7 worm cellular contexts compared by ENCODE assay signal in genomic region chrIII:9272107-9272506, ce11.
TF ChIP-seq lines count a peak whose summit lies in the region.

No protein-coding gene starts in this region.

TF ChIP-seq in whole organism, L1 larva, 84 proteins besides CTCF, POLR2A, EP300 and RAD21:
- TF ChIP-seq lin-14 (GFP tag; optimal IDR thresholded peaks at IDR 0.05; lab: Kevin White, UChicago) = peak; percentile 61
- no peak for TF ChIP-seq nhr-90 (tag; optimal IDR thresholded peaks at IDR 0.05; lab: Kevin White, UChicago; ENCODE audit: poor library complexity)
- TF ChIP-seq ceh-82 (tag; optimal IDR thresholded peaks at IDR 0.05; lab: Kevin White, UChicago) = peak in 2 of 3 experiments; percentile 10 to 28
TF ChIP-seq in whole organism, L1 larva: peak in this region for 2.

TF ChIP-seq in whole organism, L2 larva, 48 proteins besides CTCF, POLR2A, EP300 and RAD21 (continues in another document):
- TF ChIP-seq nhr-25 (tag; optimal IDR thresholded peaks at IDR 0.05; lab: Kevin White, UChicago) (no peak), ama-1 (optimal IDR thresholded peaks at IDR 0.05; lab: Kevin White, UChicago) (no peak), ZK546.5 (tag; optimal IDR thresholded peaks at IDR 0.05; lab: Kevin White, UChicago) (no peak), lsy-2 (tag; optimal IDR thresholded peaks at IDR 0.05; lab: Kevin White, UChicago) (peak in 1 of 2 experiments; percentile 16), aly-2 (tag; optimal IDR thresholded peaks at IDR 0.05; lab: Kevin White, UChicago) (no peak), nhr-129 (tag; optimal IDR thresholded peaks at IDR 0.05; lab: Kevin White, UChicago) (no peak), mdl-1 (tag; optimal IDR thresholded peaks at IDR 0.05; lab: Kevin White, UChicago) (no peak), ztf-1 (GFP tag; conservative IDR thresholded peaks at IDR 0.05; lab: Robert Waterston, UW) (no peak), ceh-82 (tag; optimal IDR thresholded peaks at IDR 0.05; lab: Kevin White, UChicago) (no peak), alr-1 (tag; optimal IDR thresholded peaks at IDR 0.05; lab: Kevin White, UChicago) (no peak), lin-39 (tag; optimal IDR thresholded peaks at IDR 0.05; lab: Kevin White, UChicago) (no peak), gmeb-1 (tag; optimal IDR thresholded peaks at IDR 0.05; lab: Kevin White, UChicago) (no peak), nhr-6 (tag; optimal IDR thresholded peaks at IDR 0.05; lab: Kevin White, UChicago) (no peak), R02D3.7 (tag; optimal IDR thresholded peaks at IDR 0.05; lab: Kevin White, UChicago) (no peak), lin-11 (tag; optimal IDR thresholded peaks at IDR 0.05; lab: Kevin White, UChicago) (no peak)

TF ChIP-seq in whole organism, L3 larva, 47 proteins besides CTCF, POLR2A, EP300 and RAD21 (continues in another document):
- TF ChIP-seq lin-39 (tag; optimal IDR thresholded peaks at IDR 0.05; lab: Kevin White, UChicago) (peak; percentile 51), ZK546.5 (tag; optimal IDR thresholded peaks at IDR 0.05; lab: Kevin White, UChicago) (no peak), ztf-4 (tag; optimal IDR thresholded peaks at IDR 0.05; lab: Kevin White, UChicago) (no peak), egl-5 (tag; optimal IDR thresholded peaks at IDR 0.05; lab: Kevin White, UChicago) (peak; percentile 54), jun-1 (tag; optimal IDR thresholded peaks at IDR 0.05; lab: Kevin White, UChicago) (no peak), ama-1 (optimal IDR thresholded peaks at IDR 0.05; lab: Kevin White, UChicago) (no peak), pqm-1 (tag; optimal IDR thresholded peaks at IDR 0.05; lab: Kevin White, UChicago) (no peak), mml-1 (tag; optimal IDR thresholded peaks at IDR 0.05; lab: Kevin White, UChicago) (no peak), egl-27 (tag; optimal IDR thresholded peaks at IDR 0.05; lab: Kevin White, UChicago) (no peak), ztf-11 (tag; optimal IDR thresholded peaks at IDR 0.05; lab: Kevin White, UChicago) (no peak), sea-2 (GFP tag; optimal IDR thresholded peaks at IDR 0.05; lab: Kevin White, UChicago) (peak; percentile 10), lin-15B (tag; optimal IDR thresholded peaks at IDR 0.05; lab: Kevin White, UChicago) (no peak), hmg-11 (tag; optimal IDR thresholded peaks at IDR 0.05; lab: Kevin White, UChicago) (peak; percentile 42), elt-2 (tag; optimal IDR thresholded peaks at IDR 0.05; lab: Kevin White, UChicago) (no peak), nhr-28 (tag; optimal IDR thresholded peaks at IDR 0.05; lab: Kevin White, UChicago) (no peak), nhr-77 (tag; optimal IDR thresholded peaks at IDR 0.05; lab: Kevin White, UChicago) (no peak)

TF ChIP-seq in whole organism, L4 larva, 104 proteins besides CTCF, POLR2A, EP300 and RAD21:
- TF ChIP-seq hlh-30 (tag; optimal IDR thresholded peaks at IDR 0.05; lab: Kevin White, UChicago; ENCODE audit: insufficient read depth) (peak; percentile 36), lin-39 (tag; optimal IDR thresholded peaks at IDR 0.05; lab: Kevin White, UChicago) (no peak), hmg-1.1 (GFP tag; IDR thresholded peaks at IDR 0.05; lab: Robert Waterston, UW) (0 out of 2 replicates have a peak, but pooled peaks have one; percentile 16), lsy-2 (tag; optimal IDR thresholded peaks at IDR 0.05; lab: Kevin White, UChicago) (peak in 1 of 2 experiments; percentile 6), fos-1 (tag; optimal IDR thresholded peaks at IDR 0.05; lab: Kevin White, UChicago) (no peak)

TF ChIP-seq in whole organism, late embryonic, 69 proteins besides CTCF, POLR2A, EP300 and RAD21:
- TF ChIP-seq ceh-48 (tag; optimal IDR thresholded peaks at IDR 0.05; lab: Kevin White, UChicago) = peak; percentile 87
- TF ChIP-seq pha-2 (tag; optimal IDR thresholded peaks at IDR 0.05; lab: Kevin White, UChicago) = no peak

TF ChIP-seq in whole organism, mixed stage, embryonic, 35 proteins besides CTCF, POLR2A, EP300 and RAD21:
- TF ChIP-seq ces-1 (GFP tag; optimal IDR thresholded peaks at IDR 0.05; lab: Kevin White, UChicago) (peak; percentile 42), nhr-12 (tag; optimal IDR thresholded peaks at IDR 0.05; lab: Kevin White, UChicago) (no peak), snpc-4 (tag; optimal IDR thresholded peaks at IDR 0.05; lab: Kevin White, UChicago) (no peak)

TF ChIP-seq in whole organism, young adult, 124 proteins besides CTCF, POLR2A, EP300 and RAD21:
- 0 out of 2 replicates have a peak, but pooled peaks have one; percentile 7 for TF ChIP-seq pbrm-1 (GFP tag; IDR thresholded peaks at IDR 0.05; lab: Robert Waterston, UW)
- TF ChIP-seq nhr-179 (tag; optimal IDR thresholded peaks at IDR 0.05; lab: Kevin White, UChicago) = no peak
- TF ChIP-seq ztf-18 (tag; optimal IDR thresholded peaks at IDR 0.05; lab: Kevin White, UChicago) = no peak
- no peak for TF ChIP-seq attf-5 (GFP tag; optimal IDR thresholded peaks at IDR 0.05; lab: Kevin White, UChicago)
- 0 out of 2 replicates have a peak, but pooled peaks have one; percentile 31 for TF ChIP-seq Y95B8A.8 (GFP tag; IDR thresholded peaks at IDR 0.05; lab: Robert Waterston, UW)
- TF ChIP-seq gei-17 (GFP tag; optimal IDR thresholded peaks at IDR 0.05; lab: Kevin White, UChicago) = no peak
TF ChIP-seq in whole organism, young adult: peak in this region for 2.
